Worm (Caenorhabditis elegans) whole organism, L4 larva: Measurements from ENCODE around the gene emc-3.

Source experiments
- F37D6.2 ChIP-seq: sonication (generic microtip); optimal IDR thresholded peaks from 2 replicates; lab custom pipeline; 2016; ENCODE audit warnings: mild to moderate bottlenecking, missing genetic modification characterization, missing compliant biosample characterization
- Y75B8A.6 ChIP-seq: fragments of 200-800 bp; sonication (Bioruptor generic); IDR thresholded peaks from 2 replicates; pipeline ENCODE4 v1.3.6; 2022; ENCODE audit warnings: missing genetic modification reagents, missing genetic modification characterization, missing compliant biosample characterization
- ZK546.5 ChIP-seq, 2 experiments: sonication (generic microtip); optimal IDR thresholded peaks; 2 replicates each; lab custom pipeline; 2017; ENCODE audit warnings: missing biosample characterization in 2 of 2, missing genetic modification characterization in 2 of 2
- dmd-8 ChIP-seq: fragments of 200-800 bp; sonication (Bioruptor generic); IDR thresholded peaks from 2 replicates; pipeline ENCODE4 v1.3.6; 2022; ENCODE audit warnings: missing genetic modification characterization, missing compliant biosample characterization
- nhr-11 ChIP-seq: fragments of 150-350 bp; optimal IDR thresholded peaks from 2 replicates; lab custom pipeline; 2014; ENCODE audit warnings: missing biosample characterization, missing genetic modification characterization
- nhr-25 ChIP-seq: sonication (generic microtip); optimal IDR thresholded peaks from 2 replicates; lab custom pipeline; 2017; ENCODE audit warnings: missing genetic modification characterization, mild to moderate bottlenecking, missing compliant biosample characterization, antibody characterized with exemption, moderate library complexity, borderline replicate concordance; ENCODE audit not compliant: insufficient read depth
- unc-39 ChIP-seq: sonication (generic microtip); optimal IDR thresholded peaks from 2 replicates; lab custom pipeline; 2017; ENCODE audit warnings: missing biosample characterization, missing genetic modification characterization
- unc-62 ChIP-seq, 3 experiments: fragments of 150-350 bp in 1 of 3; sonication (generic microtip); optimal IDR thresholded peaks in 2 of 3; peaks in 1 of 3; 1 replicate in 1 of 3; 2 replicates in 2 of 3; lab custom pipeline; 2014 to 2017; ENCODE audit warnings: missing biosample characterization in 3 of 3, missing genetic modification characterization in 3 of 3, missing genetic modification reagents in 3 of 3, missing genotype in 1 of 3

DNA sequence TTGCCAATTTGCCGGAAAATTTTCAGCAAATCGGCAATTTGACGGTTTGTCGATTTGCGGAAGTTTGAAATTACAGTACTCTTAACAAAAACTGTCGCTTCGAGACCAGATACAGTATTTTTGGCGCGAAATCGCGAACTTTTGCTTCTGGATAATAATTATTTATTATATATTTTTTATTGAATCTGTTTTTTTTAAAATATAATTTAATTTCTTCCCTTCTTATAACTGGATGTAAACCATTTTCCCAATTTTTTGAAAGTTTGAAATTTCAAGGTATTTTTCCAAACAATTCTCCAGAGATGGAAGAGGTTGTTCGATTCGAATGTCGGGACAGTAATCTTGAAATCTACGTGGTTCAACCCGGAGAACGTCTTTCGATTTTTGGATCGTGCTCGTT, 40.5 kb upstream of the emc-3 start, which contains the start of gene nol-9:
- no peak for TF ChIP-seq ZK546.5 (tag; optimal IDR thresholded peaks at IDR 0.05; lab: Kevin White, UChicago)
- no peak for TF ChIP-seq unc-62 (GFP tag; optimal IDR thresholded peaks at IDR 0.05 in 1 of 2; lab: Kevin White, UChicago)
- no peak for TF ChIP-seq unc-62 (tag; optimal IDR thresholded peaks at IDR 0.05; lab: Kevin White, UChicago)
- TF ChIP-seq dmd-8 (GFP tag; lab: Robert Waterston, UW), result no peak
- no peak for TF ChIP-seq Y75B8A.6
- no peak for TF ChIP-seq unc-39 (tag; lab: Kevin White, UChicago)
- TF ChIP-seq nhr-11 (tag; lab: Kevin White, UChicago), result no peak
- TF ChIP-seq F37D6.2 (tag; lab: Kevin White, UChicago), result no peak
- no peak for TF ChIP-seq nhr-25 (tag; lab: Kevin White, UChicago)
